Fruit fly (Drosophila melanogaster): ENCODE measurements around the gene CG13727.

DNA sequence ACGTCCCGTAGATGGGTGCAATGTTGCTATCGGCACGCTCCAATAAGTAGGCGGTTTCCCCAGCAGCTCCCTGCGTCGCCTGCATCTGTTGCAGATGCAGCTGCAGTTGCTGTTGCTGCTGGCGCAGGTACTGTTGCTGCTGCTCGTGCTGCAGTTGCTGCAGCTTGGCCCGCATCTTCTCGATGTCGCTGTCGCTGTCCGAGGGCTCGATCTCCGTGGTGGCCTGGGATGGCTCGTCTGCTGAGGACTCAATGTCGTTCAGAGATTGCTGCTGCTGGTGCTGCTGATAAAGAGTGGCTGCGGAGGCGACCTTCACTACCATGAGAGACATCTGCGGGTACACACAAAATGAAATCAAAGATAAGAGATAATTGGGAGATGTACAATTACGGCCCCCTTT is 40.9 kb upstream of the CG13727 start:
- no peak for TF ChIP-seq CG8478 (optimal IDR thresholded peaks at IDR 0.05)
- no peak for TF ChIP-seq CTCF (optimal IDR thresholded peaks at IDR 0.05)
